Fruit fly (Drosophila melanogaster) whole organism, prepupa: ENCODE results near the gene ArfGAP3.

ENCODE experiments used
- Blimp-1 ChIP-seq: fragments of 200-800 bp; sonication (Bioruptor generic); optimal IDR thresholded peaks from 3 replicates; lab custom pipeline; 2017; ENCODE audit warnings: missing biosample characterization, missing genetic modification characterization, mild to moderate bottlenecking, moderate library complexity, missing genetic modification reagents
- CG10631 ChIP-seq: fragments of 200-800 bp; sonication (Bioruptor generic); optimal IDR thresholded peaks from 2 replicates; lab custom pipeline; 2016; ENCODE audit warnings: missing biosample characterization, missing genetic modification characterization
- CG11294 ChIP-seq: fragments of 200-800 bp; sonication (Bioruptor generic); IDR thresholded peaks from 2 replicates; pipeline ENCODE4 v1.3.6; 2022; ENCODE audit warnings: missing biosample characterization, missing genetic modification characterization
- CG11762 ChIP-seq: fragments of 200-800 bp; sonication (Bioruptor generic); optimal IDR thresholded peaks from 3 replicates; lab custom pipeline; 2016; ENCODE audit warnings: missing biosample characterization, missing genetic modification characterization; ENCODE audit not compliant: insufficient read depth
- CG1621 ChIP-seq: fragments of 200-800 bp; sonication (Bioruptor generic); optimal IDR thresholded peaks from 3 replicates; lab custom pipeline; 2018; ENCODE audit warnings: missing biosample characterization, mild to moderate bottlenecking, missing genetic modification characterization
- CG16779 ChIP-seq: fragments of 200-800 bp; sonication (Bioruptor generic); optimal IDR thresholded peaks from 3 replicates; lab custom pipeline; 2017; ENCODE audit warnings: missing biosample characterization, mild to moderate bottlenecking, missing genetic modification characterization
- CG3032 ChIP-seq: fragments of 200-800 bp; optimal IDR thresholded peaks from 2 replicates; lab custom pipeline; 2019; ENCODE audit warnings: missing biosample characterization, mild to moderate bottlenecking, missing genetic modification characterization, moderate library complexity
- CG31627 ChIP-seq: fragments of 200-800 bp; sonication (Bioruptor generic); optimal IDR thresholded peaks from 3 replicates; lab custom pipeline; 2016; ENCODE audit warnings: missing biosample characterization, missing genetic modification characterization
- CG32006 ChIP-seq: fragments of 200-800 bp; sonication (Bioruptor generic); optimal IDR thresholded peaks from 3 replicates; lab custom pipeline; 2017; ENCODE audit warnings: missing biosample characterization, mild to moderate bottlenecking, missing genetic modification characterization
- CG34406 ChIP-seq: fragments of 200-800 bp; sonication (Bioruptor generic); optimal IDR thresholded peaks from 3 replicates; lab custom pipeline; 2016; ENCODE audit warnings: missing biosample characterization, missing genetic modification characterization
- CG3919 ChIP-seq: fragments of 200-800 bp; sonication (Bioruptor generic); optimal IDR thresholded peaks from 3 replicates; lab custom pipeline; 2016; ENCODE audit warnings: missing biosample characterization, missing genetic modification characterization
- CG4318 ChIP-seq: fragments of 200-800 bp; sonication (Bioruptor generic); optimal IDR thresholded peaks from 3 replicates; lab custom pipeline; 2017; ENCODE audit warnings: missing biosample characterization, mild to moderate bottlenecking, missing genetic modification characterization
- CG6163 ChIP-seq: fragments of 200-800 bp; sonication (Bioruptor generic); IDR thresholded peaks from 3 replicates; pipeline ENCODE4 v1.3.6; 2022; ENCODE audit warnings: missing biosample characterization, missing genetic modification characterization
- CG6276 ChIP-seq: fragments of 200-800 bp; sonication (Bioruptor generic); optimal IDR thresholded peaks from 2 replicates; lab custom pipeline; 2017; ENCODE audit warnings: missing biosample characterization, mild to moderate bottlenecking, missing genetic modification characterization
- CG6792 ChIP-seq: fragments of 200-800 bp; sonication (Bioruptor generic); optimal IDR thresholded peaks from 3 replicates; lab custom pipeline; 2016; ENCODE audit warnings: missing biosample characterization, missing genetic modification characterization
- CG6808 ChIP-seq: fragments of 200-800 bp; sonication (Bioruptor generic); optimal IDR thresholded peaks from 3 replicates; lab custom pipeline; 2017; ENCODE audit warnings: missing biosample characterization, missing genetic modification characterization, mild to moderate bottlenecking, moderate library complexity, missing genetic modification reagents
- CG6854 ChIP-seq: fragments of 200-800 bp; sonication (Bioruptor generic); optimal IDR thresholded peaks from 2 replicates; lab custom pipeline; 2017; ENCODE audit warnings: missing biosample characterization, mild to moderate bottlenecking, missing genetic modification characterization
- CG8119 ChIP-seq: fragments of 200-800 bp; sonication (Bioruptor generic); IDR thresholded peaks from 3 replicates; pipeline ENCODE4 v1.3.6; 2022; ENCODE audit warnings: missing biosample characterization, missing genetic modification characterization
- CG8319 ChIP-seq: fragments of 200-800 bp; sonication (Bioruptor generic); optimal IDR thresholded peaks from 3 replicates; lab custom pipeline; 2016; ENCODE audit warnings: missing biosample characterization, missing genetic modification characterization
- CG8632 ChIP-seq: fragments of 200-800 bp; sonication (Bioruptor generic); optimal IDR thresholded peaks from 3 replicates; lab custom pipeline; 2016; ENCODE audit warnings: missing biosample characterization, missing genetic modification characterization
- CG9139 ChIP-seq: fragments of 200-800 bp; sonication (Bioruptor generic); optimal IDR thresholded peaks from 3 replicates; lab custom pipeline; 2017; ENCODE audit warnings: missing biosample characterization, mild to moderate bottlenecking, missing genetic modification characterization
- Eip75B ChIP-seq: fragments of 200-800 bp; sonication (Bioruptor generic); optimal IDR thresholded peaks from 3 replicates; lab custom pipeline; 2016; ENCODE audit warnings: missing biosample characterization, missing genetic modification characterization
- Eip78C ChIP-seq: fragments of 200-800 bp; sonication (Bioruptor generic); peaks from one replicate; lab custom pipeline; 2016; ENCODE audit warnings: missing biosample characterization, missing genetic modification characterization
- Eip93F ChIP-seq: fragments of 200-800 bp; sonication (Bioruptor generic); optimal IDR thresholded peaks from 2 replicates; lab custom pipeline; 2016; ENCODE audit warnings: missing biosample characterization, mild to moderate bottlenecking, missing genetic modification characterization
- Ets21C ChIP-seq: fragments of 200-800 bp; sonication (Bioruptor generic); optimal IDR thresholded peaks from 3 replicates; lab custom pipeline; 2016; ENCODE audit warnings: missing biosample characterization, missing genetic modification characterization
- Hr38 ChIP-seq: sonication (Bioruptor generic); optimal IDR thresholded peaks from 2 replicates; lab custom pipeline; 2016; ENCODE audit warnings: missing biosample characterization, missing genetic modification characterization
- Hr39 ChIP-seq: fragments of 200-800 bp; sonication (Bioruptor generic); optimal IDR thresholded peaks from 2 replicates; lab custom pipeline; 2016; ENCODE audit warnings: missing biosample characterization, missing genetic modification characterization
- Lpt ChIP-seq: fragments of 200-800 bp; sonication (Bioruptor generic); optimal IDR thresholded peaks from 3 replicates; lab custom pipeline; 2016; ENCODE audit warnings: missing biosample characterization, missing genetic modification characterization
- Met ChIP-seq: fragments of 200-800 bp; sonication (Bioruptor generic); optimal IDR thresholded peaks from 3 replicates; lab custom pipeline; 2016; ENCODE audit warnings: missing biosample characterization, missing genetic modification characterization
- Smox ChIP-seq: fragments of 200-800 bp; sonication (Bioruptor generic); optimal IDR thresholded peaks from 3 replicates; lab custom pipeline; 2016; ENCODE audit warnings: missing biosample characterization, missing genetic modification characterization
- Sox102F ChIP-seq: fragments of 200-800 bp; sonication (Bioruptor generic); optimal IDR thresholded peaks from 2 replicates; lab custom pipeline; 2016; ENCODE audit warnings: missing biosample characterization, mild to moderate bottlenecking, missing genetic modification characterization
- Sox14 ChIP-seq: fragments of 200-800 bp; sonication (Bioruptor generic); optimal IDR thresholded peaks from 3 replicates; lab custom pipeline; 2016; ENCODE audit warnings: missing biosample characterization, missing genetic modification characterization
- Sox15 ChIP-seq: fragments of 200-800 bp; sonication (Bioruptor generic); optimal IDR thresholded peaks from 3 replicates; lab custom pipeline; 2016; ENCODE audit warnings: missing biosample characterization, missing genetic modification characterization
- achi ChIP-seq: fragments of 200-800 bp; sonication (Bioruptor generic); optimal IDR thresholded peaks from 3 replicates; lab custom pipeline; 2016; ENCODE audit warnings: missing biosample characterization, missing genetic modification characterization
- cyc ChIP-seq: fragments of 200-800 bp; sonication (Bioruptor generic); optimal IDR thresholded peaks from 3 replicates; lab custom pipeline; 2016; ENCODE audit warnings: missing biosample characterization, missing genetic modification characterization
- dac ChIP-seq: fragments of 200-800 bp; sonication (Bioruptor generic); optimal IDR thresholded peaks from 2 replicates; lab custom pipeline; 2017; ENCODE audit warnings: missing biosample characterization, mild to moderate bottlenecking, missing genetic modification characterization
- dsx ChIP-seq: fragments of 200-800 bp; optimal IDR thresholded peaks from 3 replicates; lab custom pipeline; 2019; ENCODE audit warnings: missing biosample characterization, mild to moderate bottlenecking, missing genetic modification characterization, moderate library complexity; ENCODE audit not compliant: poor library complexity, severe bottlenecking
- eg ChIP-seq: fragments of 200-800 bp; sonication (Bioruptor generic); IDR thresholded peaks from 3 replicates; pipeline ENCODE4 v1.3.6; 2022; ENCODE audit warnings: missing biosample characterization, missing genetic modification characterization
- esn ChIP-seq: fragments of 200-800 bp; sonication (Bioruptor generic); optimal IDR thresholded peaks from 2 replicates; lab custom pipeline; 2016; ENCODE audit warnings: missing biosample characterization, mild to moderate bottlenecking, missing genetic modification characterization, moderate library complexity
- fd59A ChIP-seq: fragments of 200-800 bp; sonication (Bioruptor generic); optimal IDR thresholded peaks from 2 replicates; lab custom pipeline; 2017; ENCODE audit warnings: missing biosample characterization, mild to moderate bottlenecking, missing genetic modification characterization, missing genetic modification reagents
- fd85E ChIP-seq: fragments of 200-800 bp; sonication (Bioruptor generic); optimal IDR thresholded peaks from 3 replicates; lab custom pipeline; 2016; ENCODE audit warnings: missing biosample characterization, missing genetic modification characterization
- fkh ChIP-seq: fragments of 200-800 bp; sonication (Bioruptor generic); optimal IDR thresholded peaks from 3 replicates; lab custom pipeline; 2017; ENCODE audit warnings: missing biosample characterization, mild to moderate bottlenecking, missing genetic modification characterization, moderate library complexity
- lz ChIP-seq: fragments of 200-800 bp; sonication (Bioruptor generic); optimal IDR thresholded peaks from 3 replicates; lab custom pipeline; 2016; ENCODE audit warnings: missing biosample characterization, missing genetic modification characterization
- net ChIP-seq: fragments of 200-800 bp; sonication (Bioruptor generic); optimal IDR thresholded peaks from 3 replicates; lab custom pipeline; 2016; ENCODE audit warnings: missing biosample characterization, missing genetic modification characterization
- pdm3 ChIP-seq: fragments of 200-800 bp; sonication (Bioruptor generic); optimal IDR thresholded peaks from 3 replicates; lab custom pipeline; 2016; ENCODE audit warnings: missing biosample characterization, missing genetic modification characterization
- salr ChIP-seq, 2 experiments: fragments of 200-800 bp; sonication (Bioruptor generic); optimal IDR thresholded peaks; 3 replicates each; lab custom pipeline; 2016 to 2018; ENCODE audit warnings: missing biosample characterization in 2 of 2, missing genetic modification characterization in 2 of 2, mild to moderate bottlenecking in 1 of 2
- spab ChIP-seq: fragments of 200-800 bp; sonication (Bioruptor generic); optimal IDR thresholded peaks from 2 replicates; lab custom pipeline; 2017; ENCODE audit warnings: missing biosample characterization, mild to moderate bottlenecking, missing genetic modification characterization, missing genetic modification reagents
- ss ChIP-seq, 2 experiments: fragments of 200-800 bp; sonication (Bioruptor generic); optimal IDR thresholded peaks; 2 replicates in 1 of 2; 3 replicates in 1 of 2; lab custom pipeline; 2017 to 2018; ENCODE audit warnings: mild to moderate bottlenecking in 2 of 2, missing biosample characterization in 2 of 2, missing genetic modification characterization in 2 of 2, moderate library complexity in 1 of 2
- topi ChIP-seq: fragments of 200-800 bp; sonication (Bioruptor generic); optimal IDR thresholded peaks from 3 replicates; lab custom pipeline; 2016; ENCODE audit warnings: missing biosample characterization, missing genetic modification characterization
- vri ChIP-seq: fragments of 200-800 bp; sonication (Bioruptor generic); optimal IDR thresholded peaks from 3 replicates; lab custom pipeline; 2016; ENCODE audit warnings: missing biosample characterization, mild to moderate bottlenecking, missing genetic modification characterization

The ArfGAP3 gene

DNA sequence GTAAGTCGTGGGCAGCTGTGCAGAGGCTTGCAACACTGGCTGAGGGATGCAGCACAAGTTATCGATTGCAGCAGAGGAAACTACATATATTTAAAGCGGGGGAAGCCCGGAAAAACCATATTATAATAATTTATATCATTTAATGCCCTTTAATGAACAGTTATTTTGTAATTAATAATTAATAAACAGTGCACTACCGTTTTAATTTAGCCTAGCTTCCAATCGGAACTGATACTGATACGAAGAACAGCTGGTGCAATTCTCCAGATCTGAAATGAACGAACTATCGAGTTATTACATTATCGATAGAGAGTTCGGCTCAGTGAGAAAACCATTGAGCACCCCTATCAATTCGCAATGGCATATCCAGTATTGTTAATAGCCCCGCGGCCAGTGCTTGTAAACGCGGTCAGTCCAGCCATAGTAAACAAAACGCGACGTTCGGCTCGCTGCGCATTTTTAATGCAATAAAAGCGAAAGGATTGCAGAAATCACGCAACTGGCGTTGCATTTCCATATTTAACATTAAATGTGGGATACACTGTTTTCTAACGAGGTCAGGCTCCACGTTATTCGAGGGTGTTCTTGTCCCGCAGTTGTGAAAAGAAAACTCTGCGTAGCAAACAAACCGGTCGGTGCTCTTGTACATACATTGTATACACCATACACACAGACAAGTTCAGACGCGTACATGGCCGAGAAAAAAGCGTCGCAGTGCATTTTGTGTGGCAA is 24.2 kb upstream of the ArfGAP3 start, which contains the start of gene CG7369:
Gene CG7369, plus strand, starts transcription at position 405 of the 732 bp plus-strand sequence.
- TF ChIP-seq CG11294 = peak; percentile 82
- peak; percentile 83 for TF ChIP-seq Ets21C (GFP tag; lab: Kevin White, UChicago)
- TF ChIP-seq topi (GFP tag; lab: Kevin White, UChicago) = peak; percentile 86
- peak; percentile 88 for TF ChIP-seq Smox (GFP tag; lab: Kevin White, UChicago)
- peak; percentile 84 for TF ChIP-seq vri (GFP tag; lab: Kevin White, UChicago)
- peak; percentile 43 for TF ChIP-seq CG9139 (GFP tag; lab: Kevin White, UChicago)
- TF ChIP-seq lz (GFP tag; lab: Kevin White, UChicago) = peak; percentile 88
- TF ChIP-seq cyc (GFP tag; lab: Kevin White, UChicago) = peak; percentile 85
- TF ChIP-seq spab (GFP tag; lab: Kevin White, UChicago) = no peak
- TF ChIP-seq CG8119 (GFP tag; lab: Robert Waterston, UW) = peak; percentile 70
- TF ChIP-seq esn (GFP tag; lab: Kevin White, UChicago) = peak; percentile 90
- TF ChIP-seq eg (GFP tag; lab: Robert Waterston, UW) = peak; percentile 84
- TF ChIP-seq dsx (GFP tag; lab: Kevin White, UChicago) = peak; percentile 99
- peak; percentile 83 for TF ChIP-seq Hr39
- peak; percentile 84 for TF ChIP-seq fd59A (GFP tag; lab: Kevin White, UChicago)
- TF ChIP-seq Sox102F (GFP tag; lab: Kevin White, UChicago) = peak; percentile 86
- peak; percentile 85 for TF ChIP-seq CG3032
- peak; percentile 85 for TF ChIP-seq pdm3
- TF ChIP-seq CG6792 (GFP tag; lab: Kevin White, UChicago) = peak; percentile 85
- TF ChIP-seq achi = peak; percentile 86
- no peak for TF ChIP-seq CG6276
- TF ChIP-seq Met (GFP tag; lab: Kevin White, UChicago) = peak; percentile 87
- peak; percentile 82 for TF ChIP-seq CG11762 (GFP tag; lab: Kevin White, UChicago)
- TF ChIP-seq CG16779 = peak; percentile 57
- peak; percentile 46 for TF ChIP-seq Lpt (GFP tag; lab: Kevin White, UChicago)
- TF ChIP-seq Hr38 (GFP tag; lab: Kevin White, UChicago) = no peak
- peak; percentile 93 for TF ChIP-seq CG10631
- TF ChIP-seq Blimp-1 (GFP tag; lab: Kevin White, UChicago) = peak; percentile 72
- peak; percentile 76 for TF ChIP-seq Eip75B (GFP tag; lab: Kevin White, UChicago)
- peak; percentile 14 for TF ChIP-seq CG6854 (GFP tag; lab: Kevin White, UChicago)
- peak; percentile 86 for TF ChIP-seq CG6163 (GFP tag; lab: Robert Waterston, UW)
- peak; percentile 89 for TF ChIP-seq CG31627 (GFP tag; lab: Kevin White, UChicago)
- TF ChIP-seq fd85E = peak; percentile 59
- TF ChIP-seq CG8632 (GFP tag; lab: Kevin White, UChicago) = peak; percentile 84
- peak; percentile 75 for TF ChIP-seq Eip93F (GFP tag; lab: Kevin White, UChicago)
- TF ChIP-seq Sox14 = peak; percentile 81
- TF ChIP-seq CG6808 = peak; percentile 68
- TF ChIP-seq ss (GFP tag; optimal IDR thresholded peaks at IDR 0.05; lab: Kevin White, UChicago) = peak in 1 of 2 experiments; percentile 83
- TF ChIP-seq CG8319 = peak; percentile 72
- TF ChIP-seq Eip78C (GFP tag; lab: Kevin White, UChicago) = peak; percentile 93
- TF ChIP-seq CG34406 (GFP tag; lab: Kevin White, UChicago) = peak; percentile 86
- peak; percentile 58 to 91 for TF ChIP-seq salr (GFP tag; optimal IDR thresholded peaks at IDR 0.05; lab: Kevin White, UChicago)
- peak; percentile 85 for TF ChIP-seq CG32006 (GFP tag; lab: Kevin White, UChicago)
- TF ChIP-seq fkh = peak; percentile 93
- peak; percentile 81 for TF ChIP-seq CG4318 (GFP tag; lab: Kevin White, UChicago)
- peak; percentile 83 for TF ChIP-seq Sox15 (GFP tag; lab: Kevin White, UChicago)
- TF ChIP-seq dac (GFP tag; lab: Kevin White, UChicago) = peak; percentile 75
- TF ChIP-seq CG3919 = peak; percentile 89
- TF ChIP-seq CG1621 = peak; percentile 60
- peak; percentile 72 for TF ChIP-seq net (GFP tag; lab: Kevin White, UChicago)
